Fruit fly (Drosophila melanogaster) whole organism, embryonic: Measurements from ENCODE around the gene CG5500.

ENCODE experiments used
- Abd-B ChIP-seq: fragments of 200-800 bp; sonication (Bioruptor generic); optimal IDR thresholded peaks from 2 replicates; lab custom pipeline; 2018; ENCODE audit warnings: missing biosample characterization, mild to moderate bottlenecking, missing genetic modification characterization, moderate library complexity
- Antp ChIP-seq: fragments of 200-800 bp; sonication (Bioruptor generic); optimal IDR thresholded peaks from 3 replicates; lab custom pipeline; 2016; ENCODE audit warnings: missing biosample characterization, missing genetic modification characterization
- CG10274 ChIP-seq: fragments of 200-800 bp; sonication (Bioruptor generic); optimal IDR thresholded peaks from 3 replicates; lab custom pipeline; 2017; ENCODE audit warnings: missing biosample characterization, mild to moderate bottlenecking, missing genetic modification characterization
- CG10366 ChIP-seq: fragments of 200-800 bp; sonication (Bioruptor generic); IDR thresholded peaks from 2 replicates; pipeline ENCODE4 v1.3.6; 2022; ENCODE audit warnings: missing biosample characterization, missing genetic modification characterization
- CG12391 ChIP-seq: fragments of 200-800 bp; sonication (Bioruptor generic); optimal IDR thresholded peaks from 3 replicates; lab custom pipeline; 2018; ENCODE audit warnings: missing biosample characterization, mild to moderate bottlenecking, missing genetic modification characterization, moderate library complexity
- CG12659 ChIP-seq: fragments of 200-800 bp; sonication (Bioruptor generic); optimal IDR thresholded peaks from 3 replicates; lab custom pipeline; 2017; ENCODE audit warnings: mild to moderate bottlenecking, missing biosample characterization, missing genetic modification reagents, missing genetic modification characterization
- CG13296 ChIP-seq: fragments of 200-800 bp; sonication (Bioruptor generic); optimal IDR thresholded peaks from 3 replicates; lab custom pipeline; 2018; ENCODE audit warnings: missing biosample characterization, mild to moderate bottlenecking, missing genetic modification characterization
- CG15073 ChIP-seq: fragments of 200-800 bp; sonication (Bioruptor generic); optimal IDR thresholded peaks from 2 replicates; lab custom pipeline; 2016; ENCODE audit warnings: missing biosample characterization, missing genetic modification characterization
- CG15479 ChIP-seq: fragments of 200-800 bp; sonication (Bioruptor generic); optimal IDR thresholded peaks from 3 replicates; lab custom pipeline; 2019; ENCODE audit warnings: missing biosample characterization, mild to moderate bottlenecking, missing genetic modification characterization, moderate library complexity
- CG15514 ChIP-seq: fragments of 200-800 bp; sonication (Bioruptor generic); optimal IDR thresholded peaks from 3 replicates; lab custom pipeline; 2017; ENCODE audit warnings: missing biosample characterization, missing genetic modification characterization, mild to moderate bottlenecking, moderate library complexity, missing genetic modification reagents
- CG1602 ChIP-seq: fragments of 200-800 bp; sonication (Bioruptor generic); optimal IDR thresholded peaks from 3 replicates; lab custom pipeline; 2016; ENCODE audit warnings: missing biosample characterization, missing genetic modification characterization
- CG16779 ChIP-seq: fragments of 200-800 bp; sonication (Bioruptor generic); IDR thresholded peaks from 2 replicates; pipeline ENCODE4 v1.3.6; 2022; ENCODE audit warnings: missing biosample characterization, missing genetic modification characterization
- CG17829 ChIP-seq: fragments of 200-800 bp; optimal IDR thresholded peaks from 2 replicates; lab custom pipeline; 2019; ENCODE audit warnings: missing biosample characterization, mild to moderate bottlenecking, missing genetic modification characterization, moderate library complexity
- CG1832 ChIP-seq: fragments of 200-800 bp; sonication (Bioruptor generic); optimal IDR thresholded peaks from 2 replicates; lab custom pipeline; 2017; ENCODE audit warnings: missing biosample characterization, mild to moderate bottlenecking, missing genetic modification characterization, inconsistent platforms
- CG18619 ChIP-seq: fragments of 200-800 bp; sonication (Bioruptor generic); optimal IDR thresholded peaks from 3 replicates; lab custom pipeline; 2017; ENCODE audit warnings: missing biosample characterization, mild to moderate bottlenecking, missing genetic modification characterization
- CG2202 ChIP-seq: fragments of 200-800 bp; sonication (Bioruptor generic); optimal IDR thresholded peaks from 2 replicates; lab custom pipeline; 2018; ENCODE audit warnings: missing biosample characterization, mild to moderate bottlenecking, missing genetic modification characterization
- CG31441 ChIP-seq: fragments of 200-800 bp; sonication (Bioruptor generic); IDR thresholded peaks from 2 replicates; pipeline ENCODE4 v1.3.6; 2022; ENCODE audit warnings: missing biosample characterization, missing genetic modification characterization
- CG5953 ChIP-seq: fragments of 200-800 bp; sonication (Bioruptor generic); IDR thresholded peaks from 2 replicates; pipeline ENCODE4 v1.3.6; 2022; ENCODE audit warnings: missing biosample characterization, missing genetic modification characterization
- CG6272 ChIP-seq: fragments of 200-800 bp; sonication (Bioruptor generic); IDR thresholded peaks from 2 replicates; pipeline ENCODE4 v1.3.6; 2022; ENCODE audit warnings: missing biosample characterization, missing genetic modification characterization
- CG7928 ChIP-seq: fragments of 200-800 bp; sonication (Bioruptor generic); optimal IDR thresholded peaks from 2 replicates; lab custom pipeline; 2017; ENCODE audit warnings: missing biosample characterization, mild to moderate bottlenecking, missing genetic modification characterization
- CG8290 ChIP-seq, 3 experiments: fragments of 200-800 bp; sonication (Bioruptor generic); optimal IDR thresholded peaks; 2 replicates each; lab custom pipeline; 2016 to 2019; ENCODE audit warnings: missing biosample characterization in 3 of 3, missing genetic modification characterization in 3 of 3, mild to moderate bottlenecking in 2 of 3, moderate library complexity in 1 of 3
- CG9932 ChIP-seq: fragments of 200-800 bp; sonication (Bioruptor generic); IDR thresholded peaks from 2 replicates; pipeline ENCODE4 v1.3.6; 2022; ENCODE audit warnings: missing biosample characterization, missing genetic modification characterization
- Deaf1 ChIP-seq: fragments of 200-800 bp; optimal IDR thresholded peaks from 3 replicates; lab custom pipeline; 2019; ENCODE audit warnings: missing biosample characterization, mild to moderate bottlenecking, missing genetic modification characterization, moderate library complexity
- Doc3 ChIP-seq: fragments of 200-800 bp; sonication (Bioruptor generic); IDR thresholded peaks from 3 replicates; pipeline ENCODE4 v1.3.6; 2022; ENCODE audit warnings: missing biosample characterization, missing genetic modification characterization; ENCODE audit not compliant: partially characterized antibody
- E2f2 ChIP-seq: fragments of 200-800 bp; sonication (Bioruptor generic); IDR thresholded peaks from 2 replicates; pipeline ENCODE4 v1.3.6; 2022; ENCODE audit warnings: missing biosample characterization, missing genetic modification characterization
- Gug ChIP-seq: fragments of 200-800 bp; sonication (Bioruptor generic); IDR thresholded peaks from 4 replicates; pipeline ENCODE4 v1.3.6; 2022; ENCODE audit warnings: missing biosample characterization, missing genetic modification characterization
- Myb ChIP-seq: fragments of 200-800 bp; sonication (Bioruptor generic); optimal IDR thresholded peaks from 2 replicates; lab custom pipeline; 2016; ENCODE audit warnings: missing biosample characterization, missing genetic modification characterization
- Oaz ChIP-seq: fragments of 200-800 bp; sonication (Bioruptor generic); IDR thresholded peaks from 2 replicates; pipeline ENCODE4 v1.3.6; 2022; ENCODE audit warnings: missing biosample characterization, missing genetic modification characterization
- Optix ChIP-seq: fragments of 200-800 bp; sonication (Bioruptor generic); IDR thresholded peaks from 3 replicates; pipeline ENCODE4 v1.3.6; 2022; ENCODE audit warnings: missing biosample characterization, missing genetic modification characterization
- Poxn ChIP-seq: fragments of 200-800 bp; sonication (Bioruptor generic); IDR thresholded peaks from 2 replicates; pipeline ENCODE4 v1.3.6; 2022; ENCODE audit warnings: missing biosample characterization, missing genetic modification characterization
- Six4 ChIP-seq: fragments of 200-800 bp; sonication (Bioruptor generic); optimal IDR thresholded peaks from 2 replicates; lab custom pipeline; 2016; ENCODE audit warnings: missing biosample characterization, missing genetic modification characterization
- Sox100B ChIP-seq: fragments of 200-800 bp; sonication (Bioruptor generic); optimal IDR thresholded peaks from 3 replicates; lab custom pipeline; 2018; ENCODE audit warnings: missing biosample characterization, mild to moderate bottlenecking, missing genetic modification characterization
- Spps ChIP-seq: fragments of 200-800 bp; sonication (Bioruptor generic); optimal IDR thresholded peaks from 2 replicates; lab custom pipeline; 2018; ENCODE audit warnings: missing biosample characterization, mild to moderate bottlenecking, missing genetic modification characterization
- ap ChIP-seq: fragments of 200-800 bp; sonication (Bioruptor generic); IDR thresholded peaks from 2 replicates; pipeline ENCODE4 v1.3.6; 2022; ENCODE audit warnings: missing biosample characterization, missing genetic modification characterization
- bigmax ChIP-seq: fragments of 200-800 bp; sonication (Bioruptor generic); optimal IDR thresholded peaks from 2 replicates; lab custom pipeline; 2018; ENCODE audit warnings: missing biosample characterization, mild to moderate bottlenecking, missing genetic modification characterization
- cas ChIP-seq: fragments of 200-800 bp; sonication (Bioruptor generic); IDR thresholded peaks from 2 replicates; pipeline ENCODE4 v1.3.6; 2022; ENCODE audit warnings: missing biosample characterization, missing genetic modification characterization
- cwo ChIP-seq: fragments of 200-800 bp; sonication (Bioruptor generic); optimal IDR thresholded peaks from 3 replicates; lab custom pipeline; 2017; ENCODE audit warnings: missing biosample characterization, missing genetic modification characterization, mild to moderate bottlenecking, moderate library complexity, missing genetic modification reagents
- dati ChIP-seq: fragments of 200-800 bp; sonication (Bioruptor generic); IDR thresholded peaks from 2 replicates; pipeline ENCODE4 v1.3.6; 2022; ENCODE audit warnings: missing biosample characterization, missing genetic modification characterization
- fru ChIP-seq: fragments of >200 bp; optimal IDR thresholded peaks from 2 replicates; lab custom pipeline; 2017
- jumu ChIP-seq: fragments of 200-800 bp; sonication (Bioruptor generic); optimal IDR thresholded peaks from 3 replicates; lab custom pipeline; 2016; ENCODE audit warnings: missing biosample characterization, missing genetic modification characterization
- kah ChIP-seq: fragments of 200-800 bp; sonication (Bioruptor generic); optimal IDR thresholded peaks from 2 replicates; lab custom pipeline; 2018; ENCODE audit warnings: missing biosample characterization, mild to moderate bottlenecking, missing genetic modification characterization
- mld ChIP-seq: fragments of 200-800 bp; sonication (Bioruptor generic); IDR thresholded peaks from 3 replicates; pipeline ENCODE4 v1.3.6; 2022; ENCODE audit warnings: missing biosample characterization, missing genetic modification characterization; ENCODE audit not compliant: partially characterized antibody
- p53 ChIP-seq: fragments of 200-800 bp; sonication (Bioruptor generic); optimal IDR thresholded peaks from 2 replicates; lab custom pipeline; 2016; ENCODE audit warnings: missing biosample characterization, missing genetic modification characterization
- pan ChIP-seq, 4 experiments: fragments of >200 bp in 3 of 4; fragments of 200-800 bp in 1 of 4; sonication (Bioruptor generic) in 1 of 4; optimal IDR thresholded peaks in 3 of 4; IDR thresholded peaks in 1 of 4; 2 replicates each; pipeline versions ENCODE4 v1.3.6 to Lab custom; 2017 to 2022; ENCODE audit warnings: missing biosample characterization in 2 of 4, missing genetic modification characterization in 2 of 4, mixed read lengths in 1 of 4
- pita ChIP-seq: fragments of 200-800 bp; sonication (Bioruptor generic); optimal IDR thresholded peaks from 2 replicates; lab custom pipeline; 2017; ENCODE audit warnings: missing biosample characterization, mild to moderate bottlenecking, missing genetic modification characterization
- shn ChIP-seq: fragments of 200-800 bp; sonication (Bioruptor generic); optimal IDR thresholded peaks from 3 replicates; lab custom pipeline; 2016; ENCODE audit warnings: missing biosample characterization, missing genetic modification characterization
- sob ChIP-seq: fragments of 200-800 bp; sonication (Bioruptor generic); IDR thresholded peaks from 2 replicates; pipeline ENCODE4 v1.3.6; 2022; ENCODE audit warnings: missing biosample characterization, missing genetic modification characterization
- sqz ChIP-seq: fragments of 200-800 bp; sonication (Bioruptor generic); optimal IDR thresholded peaks from 3 replicates; lab custom pipeline; 2018; ENCODE audit warnings: missing biosample characterization, mild to moderate bottlenecking, missing genetic modification characterization
- sug ChIP-seq: fragments of 200-800 bp; optimal IDR thresholded peaks from 2 replicates; lab custom pipeline; 2019; ENCODE audit warnings: missing biosample characterization, mild to moderate bottlenecking, missing genetic modification characterization, moderate library complexity
- vvl ChIP-seq: fragments of 200-800 bp; sonication (Bioruptor generic); IDR thresholded peaks from 2 replicates; pipeline ENCODE4 v1.3.6; 2022; ENCODE audit warnings: missing biosample characterization, missing genetic modification characterization

Gene CG5500

DNA sequence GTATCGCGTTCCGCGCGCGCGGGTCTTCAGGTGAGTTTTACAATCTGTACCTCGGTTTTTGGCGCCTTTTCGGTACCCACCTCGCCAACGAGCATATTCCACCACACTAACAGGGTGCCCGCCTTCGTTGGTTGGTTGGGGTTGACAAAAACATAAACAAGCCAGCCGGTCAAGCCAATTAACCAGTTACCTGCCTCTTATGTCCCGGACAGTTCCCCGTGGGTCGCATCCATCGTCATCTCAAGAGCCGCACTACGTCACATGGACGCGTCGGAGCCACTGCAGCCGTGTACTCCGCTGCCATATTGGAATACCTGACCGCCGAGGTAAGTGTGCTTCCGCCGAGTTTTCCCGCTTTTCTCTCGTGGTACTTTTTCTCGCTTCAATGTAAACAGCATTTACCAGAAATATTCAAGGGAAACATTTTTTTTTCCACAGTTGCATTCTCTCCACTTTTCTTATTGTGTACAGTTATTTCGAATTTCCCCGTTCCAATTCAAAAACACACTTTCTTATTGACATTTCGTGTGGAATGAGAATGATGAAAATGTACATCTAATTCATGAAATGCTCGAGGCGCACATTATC is 8.9 kb upstream of the CG5500 start (continued):
- TF ChIP-seq CG10366 (GFP tag; lab: Robert Waterston, UW) (peak; percentile 79), CG7928 (GFP tag; lab: Kevin White, UChicago) (no peak), Six4 (GFP tag; lab: Kevin White, UChicago) (no peak), Optix (GFP tag; lab: Robert Waterston, UW) (no peak), CG15479 (GFP tag; lab: Kevin White, UChicago) (no peak), CG15073 (no peak), kah (GFP tag; lab: Kevin White, UChicago) (no peak), E2f2 (GFP tag; lab: Robert Waterston, UW) (peak; percentile 61), cwo (GFP tag; lab: Kevin White, UChicago) (no peak), CG12659 (GFP tag; lab: Kevin White, UChicago) (no peak), CG9932 (GFP tag; lab: Robert Waterston, UW) (no peak), CG1832 (GFP tag; lab: Kevin White, UChicago) (no peak), p53 (GFP tag; lab: Kevin White, UChicago) (no peak), ap (GFP tag; lab: Robert Waterston, UW) (0 out of 2 replicates have a peak, but pooled peaks have one; percentile 10), bigmax (GFP tag; lab: Kevin White, UChicago) (no peak), Myb (GFP tag; lab: Kevin White, UChicago) (no peak), CG18619 (GFP tag; lab: Kevin White, UChicago) (no peak), vvl (GFP tag; lab: Robert Waterston, UW) (no peak), Antp (no peak), Oaz (no peak), CG6272 (GFP tag; lab: Robert Waterston, UW) (no peak), Abd-B (GFP tag; lab: Kevin White, UChicago) (no peak), fru (lab: Kevin White, UChicago) (no peak), sob (GFP tag; lab: Robert Waterston, UW) (no peak), shn (GFP tag; lab: Kevin White, UChicago) (no peak), mld (GFP tag; lab: Robert Waterston, UW) (no peak), CG16779 (GFP tag; lab: Robert Waterston, UW) (no peak), CG13296 (GFP tag; lab: Kevin White, UChicago) (no peak), Gug (GFP tag; lab: Robert Waterston, UW) (no peak), pan (optimal IDR thresholded peaks at IDR 0.05; lab: Kevin White, UChicago) (no peak), pan (GFP tag; optimal IDR thresholded peaks at IDR 0.05 in 1 of 2, IDR thresholded peaks at IDR 0.05 in 1 of 2) (no peak), sug (tag; lab: Kevin White, UChicago) (no peak), CG31441 (GFP tag; lab: Robert Waterston, UW) (no peak), cas (GFP tag; lab: Robert Waterston, UW) (no peak), CG15514 (GFP tag; lab: Kevin White, UChicago) (no peak), CG10274 (GFP tag; lab: Kevin White, UChicago) (no peak), CG12391 (no peak), sqz (GFP tag; lab: Kevin White, UChicago) (no peak), CG8290 (GFP tag; optimal IDR thresholded peaks at IDR 0.05; lab: Kevin White, UChicago) (no peak), CG8290 (tag; optimal IDR thresholded peaks at IDR 0.05; lab: Kevin White, UChicago) (peak in 1 of 2 experiments; percentile 35), Doc3 (no peak), CG2202 (tag; lab: Kevin White, UChicago) (no peak), pita (GFP tag; lab: Kevin White, UChicago) (no peak), dati (no peak), Spps (no peak), jumu (GFP tag; lab: Kevin White, UChicago) (peak; percentile 33), CG17829 (tag; lab: Kevin White, UChicago) (peak; percentile 16), CG5953 (GFP tag; lab: Robert Waterston, UW) (peak; percentile 42; the same call in 1 of the 2 replicates), CG1602 (GFP tag; lab: Kevin White, UChicago) (no peak), Poxn (GFP tag; lab: Robert Waterston, UW) (no peak), Sox100B (GFP tag; lab: Kevin White, UChicago) (no peak), Deaf1 (tag; lab: Kevin White, UChicago) (no peak)
